Fruit fly (Drosophila melanogaster) Kc167 (cell line): ENCODE results near the gene mus312.

ENCODE experiments used
- Sin3A ChIP-seq: fragments of >200 bp; optimal IDR thresholded peaks from 2 replicates; lab custom pipeline; 2018; ENCODE audit warnings: missing external identifiers
- insv ChIP-seq: fragments of >200 bp; optimal IDR thresholded peaks from 3 replicates; lab custom pipeline; 2018; ENCODE audit warnings: missing external identifiers

DNA sequence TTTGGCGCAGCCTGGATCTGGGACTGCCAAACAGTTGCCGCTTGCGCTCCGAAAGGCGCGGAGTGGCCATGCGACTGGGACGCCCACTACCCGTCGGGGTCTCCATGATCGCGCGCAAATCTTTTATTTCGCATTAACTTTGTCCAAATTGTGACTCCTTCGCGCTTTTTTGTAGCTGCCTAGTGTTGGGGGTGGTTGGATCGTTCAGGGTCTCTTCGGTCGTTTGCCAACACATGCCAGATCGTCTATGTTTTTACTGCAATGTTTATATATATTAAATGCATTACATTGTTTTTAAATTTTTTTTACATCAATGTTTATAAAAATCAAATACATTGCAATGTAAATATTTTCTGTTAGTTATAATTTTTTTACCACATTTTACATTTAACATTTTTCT, 9.9 kb downstream of the mus312 start:
- TF ChIP-seq insv (lab: Kevin White, UChicago) (no peak), Sin3A (lab: Kevin White, UChicago) (no peak)
